Worm (Caenorhabditis elegans) whole organism, L1 larva: ENCODE results near the gene F36G3.2.

ENCODE experiments used
- elt-2 ChIP-seq: sonication (generic microtip); optimal IDR thresholded peaks from 2 replicates; lab custom pipeline; 2016; ENCODE audit warnings: missing genetic modification characterization, mild to moderate bottlenecking, inconsistent platforms, missing compliant biosample characterization, missing genetic modification reagents
- fkh-10 ChIP-seq: sonication (generic microtip); optimal IDR thresholded peaks from 2 replicates; lab custom pipeline; 2017; ENCODE audit warnings: missing biosample characterization, missing genetic modification reagents, missing genetic modification characterization
- jun-1 ChIP-seq: fragments of 150-350 bp; optimal IDR thresholded peaks from 2 replicates; lab custom pipeline; 2014; ENCODE audit warnings: missing biosample characterization, missing genetic modification reagents, missing genetic modification characterization
- lin-39 ChIP-seq: fragments of 150-350 bp; optimal IDR thresholded peaks from 2 replicates; lab custom pipeline; 2014; ENCODE audit warnings: missing biosample characterization, missing genetic modification reagents, missing genetic modification characterization
- mep-1 ChIP-seq: fragments of 150-350 bp; optimal IDR thresholded peaks from 2 replicates; lab custom pipeline; 2014; ENCODE audit warnings: missing biosample characterization, missing genetic modification characterization
- nhr-71 ChIP-seq: sonication (generic microtip); optimal IDR thresholded peaks from 2 replicates; lab custom pipeline; 2016; ENCODE audit warnings: mild to moderate bottlenecking, missing genetic modification characterization, moderate library complexity, missing compliant biosample characterization
- nhr-90 ChIP-seq: sonication (generic microtip); optimal IDR thresholded peaks from 2 replicates; lab custom pipeline; 2016; ENCODE audit warnings: mild to moderate bottlenecking, missing genetic modification characterization, missing compliant biosample characterization; ENCODE audit not compliant: poor library complexity
- skn-1 ChIP-seq: fragments of 150-350 bp; optimal IDR thresholded peaks from 2 replicates; lab custom pipeline; 2014; ENCODE audit warnings: missing biosample characterization, missing genetic modification characterization
- snpc-4 ChIP-seq: fragments of 150-350 bp; optimal IDR thresholded peaks from 2 replicates; lab custom pipeline; 2014; ENCODE audit warnings: missing biosample characterization, missing genetic modification characterization

Gene F36G3.2

ce11 chrX:9743513-9743914 lies 50.6 kb downstream of the F36G3.2 start (continued):
- TF ChIP-seq elt-2 (tag; lab: Kevin White, UChicago), result peak; percentile 77
- TF ChIP-seq skn-1 (tag; lab: Kevin White, UChicago), result peak; percentile 72
- peak; percentile 42 for TF ChIP-seq lin-39 (tag; lab: Kevin White, UChicago)
- peak; percentile 86 for TF ChIP-seq fkh-10 (GFP tag; lab: Kevin White, UChicago)
- peak; percentile 89 for TF ChIP-seq nhr-90 (tag; lab: Kevin White, UChicago)
- TF ChIP-seq snpc-4 (tag; lab: Kevin White, UChicago), result peak; percentile 68
- peak; percentile 86 for TF ChIP-seq jun-1 (tag; lab: Kevin White, UChicago)
- peak; percentile 91 for TF ChIP-seq nhr-71
- TF ChIP-seq mep-1 (tag; lab: Kevin White, UChicago), result peak; percentile 92
